Fruit fly (Drosophila melanogaster): ENCODE measurements around the gene CG14050.
A peak's percentile ranks its signal among the peaks of the same experiment; 100 is the strongest.

Gene CG14050

DNA sequence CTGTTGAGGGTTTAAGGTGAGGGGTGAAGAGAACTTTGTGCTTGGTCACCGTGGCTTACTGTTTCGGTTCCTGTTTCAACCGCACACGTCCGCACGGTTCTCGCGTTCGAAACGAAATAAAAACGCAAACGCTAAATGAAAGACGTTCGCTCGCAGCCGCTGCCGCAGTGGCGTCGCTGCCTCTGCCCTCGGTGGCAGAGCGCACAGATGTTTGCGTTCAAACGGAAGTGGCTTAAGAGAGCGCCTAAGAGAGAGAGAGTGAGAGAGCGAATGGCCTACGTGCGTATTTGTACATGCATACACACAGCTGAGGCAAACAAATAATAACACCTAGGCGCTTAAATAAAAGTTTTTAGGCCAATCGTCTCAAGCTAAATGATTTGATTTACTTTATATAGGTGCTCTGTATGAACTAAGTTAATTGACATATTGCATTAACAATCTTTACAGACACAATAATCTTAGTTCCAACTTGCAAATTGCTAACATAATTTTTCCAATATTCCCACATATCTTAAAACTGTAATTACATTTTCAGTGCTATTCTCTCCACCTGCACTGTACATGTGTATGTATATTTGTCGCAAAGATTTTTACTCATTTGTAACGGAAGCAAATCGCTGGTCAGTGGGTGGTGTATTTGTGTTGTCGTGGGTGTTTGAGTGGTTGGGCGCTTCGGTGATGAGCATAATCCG, 32.6 kb downstream of the CG14050 start, which contains the start of gene CG2865 (continued):
- TF ChIP-seq Ssrp (tag; optimal IDR thresholded peaks at IDR 0.05) (peak; percentile 91), Dfd (GFP tag; optimal IDR thresholded peaks at IDR 0.05) (no peak), ewg (GFP tag; optimal IDR thresholded peaks at IDR 0.05) (peak; percentile 88), bowl (GFP tag; IDR thresholded peaks at IDR 0.05) (peak; percentile 53; the same call in 1 of the 2 replicates), MBD-R2 (GFP tag; IDR thresholded peaks at IDR 0.05) (peak; percentile 72; the same call in 1 of the 2 replicates), CG10565 (GFP tag; optimal IDR thresholded peaks at IDR 0.05) (peak; percentile 83), ci (GFP tag; IDR thresholded peaks at IDR 0.05) (peak; percentile 87), Fer1 (GFP tag; optimal IDR thresholded peaks at IDR 0.05) (peak; percentile 98), dati (GFP tag; IDR thresholded peaks at IDR 0.05) (0 out of 2 replicates have a peak, but pooled peaks have one; percentile 21), Ets97D (GFP tag; optimal IDR thresholded peaks at IDR 0.05) (peak; percentile 57), gcm (GFP tag; optimal IDR thresholded peaks at IDR 0.05) (peak; percentile 96), ERR (GFP tag; optimal IDR thresholded peaks at IDR 0.05) (peak; percentile 82), CG5953 (GFP tag; IDR thresholded peaks at IDR 0.05) (peak; percentile 59; the same call in 1 of the 2 replicates), CG12659 (GFP tag; optimal IDR thresholded peaks at IDR 0.05) (peak; percentile 97), CG11093 (GFP tag; IDR thresholded peaks at IDR 0.05) (peak; percentile 74; the same call in 2 of the 3 replicates), Fer3 (tag; optimal IDR thresholded peaks at IDR 0.05) (peak; percentile 96), bab2 (GFP tag; optimal IDR thresholded peaks at IDR 0.05) (peak; percentile 86), oc (tag; optimal IDR thresholded peaks at IDR 0.05) (peak; percentile 88), CG13424 (tag; optimal IDR thresholded peaks at IDR 0.05) (peak; percentile 98), H15 (GFP tag; IDR thresholded peaks at IDR 0.05) (peak; percentile 69; the same call in 1 of the 3 replicates), slbo (GFP tag; IDR thresholded peaks at IDR 0.05) (peak; percentile 88), CG9609 (GFP tag; optimal IDR thresholded peaks at IDR 0.05) (peak; percentile 91), fru (optimal IDR thresholded peaks at IDR 0.05) (no peak), CG15601 (tag; optimal IDR thresholded peaks at IDR 0.05) (peak; percentile 95), Dip3 (GFP tag; optimal IDR thresholded peaks at IDR 0.05) (peak; percentile 89), CG12744 (GFP tag; optimal IDR thresholded peaks at IDR 0.05) (peak; percentile 80), zfh1 (GFP tag; IDR thresholded peaks at IDR 0.05) (no peak; the same call in none of the 3 replicates), Six4 (GFP tag; optimal IDR thresholded peaks at IDR 0.05) (peak; percentile 88), tap (tag; optimal IDR thresholded peaks at IDR 0.05) (peak; percentile 95), CG6654 (GFP tag; optimal IDR thresholded peaks at IDR 0.05) (peak; percentile 76), ttk (GFP tag; IDR thresholded peaks at IDR 0.05) (peak; percentile 72), hth (optimal IDR thresholded peaks at IDR 0.05) (no peak), CG30403 (GFP tag; optimal IDR thresholded peaks at IDR 0.05) (peak; percentile 94), tll (GFP tag; optimal IDR thresholded peaks at IDR 0.05) (peak in 1 of 2 experiments; percentile 62), run (tag; optimal IDR thresholded peaks at IDR 0.05) (peak; percentile 95), CG12769 (tag; optimal IDR thresholded peaks at IDR 0.05) (peak; percentile 94), CG10267 (tag; optimal IDR thresholded peaks at IDR 0.05) (peak; percentile 91), sr (GFP tag; IDR thresholded peaks at IDR 0.05) (peak; percentile 93), CG4820 (GFP tag; optimal IDR thresholded peaks at IDR 0.05) (peak; percentile 91), CG34224 (GFP tag; IDR thresholded peaks at IDR 0.05; ENCODE audit: partially characterized antibody) (no peak; the same call in 2 of the 3 replicates), CG14860 (GFP tag; IDR thresholded peaks at IDR 0.05; ENCODE audit: partially characterized antibody) (no peak), Dbx (GFP tag; IDR thresholded peaks at IDR 0.05) (peak; percentile 86), CG42726 (GFP tag; IDR thresholded peaks at IDR 0.05; ENCODE audit: partially characterized antibody) (peak; percentile 57; the same call in 1 of the 2 replicates), CG10543 (GFP tag; optimal IDR thresholded peaks at IDR 0.05) (peak; percentile 98), ham (GFP tag; IDR thresholded peaks at IDR 0.05) (0 out of 2 replicates have a peak, but pooled peaks have one; percentile 34), CG4707 (GFP tag; optimal IDR thresholded peaks at IDR 0.05) (peak; percentile 68), Taf1 (GFP tag; IDR thresholded peaks at IDR 0.05) (peak; percentile 83), wdn (GFP tag; IDR thresholded peaks at IDR 0.05) (peak; percentile 71), odd (GFP tag; optimal IDR thresholded peaks at IDR 0.05) (peak; percentile 97)
